Worm (Caenorhabditis elegans): ENCODE measurements around the gene str-227.

DNA sequence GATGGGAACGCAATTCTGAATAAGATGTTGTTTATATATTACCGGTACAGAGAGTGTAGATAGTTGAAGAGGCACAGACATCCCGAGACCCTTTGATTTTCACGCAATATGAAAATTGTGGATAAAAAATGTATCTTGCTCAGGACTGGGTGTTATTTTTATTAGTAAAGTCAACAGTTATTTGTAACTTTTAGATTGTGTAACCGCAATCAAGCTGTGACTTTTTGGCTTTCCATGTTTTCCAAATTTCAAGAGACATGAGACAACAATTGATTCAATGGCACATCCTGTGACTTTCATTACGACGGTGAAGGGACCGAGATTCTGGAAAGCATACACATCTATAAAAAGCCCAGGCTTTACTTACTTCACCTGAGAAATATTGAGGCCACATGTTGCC, 41.8 kb upstream of the str-227 start:
- TF ChIP-seq dao-5 (tag; optimal IDR thresholded peaks at IDR 0.05) = no peak
- no peak for TF ChIP-seq him-1 (tag; optimal IDR thresholded peaks at IDR 0.05)

Measured in whole organism, L4/young adult.